Fruit fly (Drosophila melanogaster) whole organism, embryonic: ENCODE results near the gene CG32075.

Experiments
- Awh ChIP-seq: fragments of 200-800 bp; sonication (Bioruptor generic); IDR thresholded peaks from 2 replicates; pipeline ENCODE4, ENCODE4 v1.3.6; 2022; ENCODE audit warnings: missing biosample characterization, missing genetic modification characterization
- Blimp-1 ChIP-seq: fragments of 200-800 bp; sonication (Bioruptor generic); optimal IDR thresholded peaks from 3 replicates; lab custom pipeline; 2018; ENCODE audit warnings: missing biosample characterization, missing genetic modification characterization, mild to moderate bottlenecking, moderate library complexity, missing genetic modification reagents
- CG10274 ChIP-seq: fragments of 200-800 bp; sonication (Bioruptor generic); optimal IDR thresholded peaks from 3 replicates; lab custom pipeline; 2017; ENCODE audit warnings: missing biosample characterization, mild to moderate bottlenecking, missing genetic modification characterization
- CG10543 ChIP-seq: fragments of 200-800 bp; sonication (Bioruptor generic); optimal IDR thresholded peaks from 3 replicates; lab custom pipeline; 2017; ENCODE audit warnings: missing biosample characterization, mild to moderate bottlenecking, missing genetic modification characterization, moderate library complexity
- CG12071 ChIP-seq: fragments of 200-800 bp; sonication (Bioruptor generic); optimal IDR thresholded peaks from 3 replicates; lab custom pipeline; 2018; ENCODE audit warnings: missing biosample characterization, mild to moderate bottlenecking, missing genetic modification characterization
- CG13894 ChIP-seq: fragments of 200-800 bp; sonication (Bioruptor generic); optimal IDR thresholded peaks from 3 replicates; lab custom pipeline; 2018; ENCODE audit warnings: missing biosample characterization, mild to moderate bottlenecking, missing genetic modification characterization, moderate library complexity
- CG14667 ChIP-seq: fragments of 200-800 bp; sonication (Bioruptor generic); IDR thresholded peaks from 2 replicates; pipeline ENCODE4 v1.3.6; 2022; ENCODE audit warnings: missing biosample characterization, missing genetic modification characterization
- CG15269 ChIP-seq: fragments of 200-800 bp; sonication (Bioruptor generic); optimal IDR thresholded peaks from 2 replicates; lab custom pipeline; 2018; ENCODE audit warnings: missing biosample characterization, mild to moderate bottlenecking, missing genetic modification characterization, moderate library complexity
- CG15514 ChIP-seq: fragments of 200-800 bp; sonication (Bioruptor generic); optimal IDR thresholded peaks from 3 replicates; lab custom pipeline; 2017; ENCODE audit warnings: missing biosample characterization, missing genetic modification characterization, mild to moderate bottlenecking, moderate library complexity, missing genetic modification reagents
- CG1603 ChIP-seq: fragments of 200-800 bp; sonication (Bioruptor generic); optimal IDR thresholded peaks from 2 replicates; lab custom pipeline; 2019; ENCODE audit warnings: missing biosample characterization, mild to moderate bottlenecking, missing genetic modification characterization, moderate library complexity
- CG17186 ChIP-seq: fragments of 200-800 bp; sonication (Bioruptor generic); optimal IDR thresholded peaks from 3 replicates; lab custom pipeline; 2017; ENCODE audit warnings: missing biosample characterization, missing genetic modification reagents, missing genetic modification characterization
- CG17359 ChIP-seq: fragments of 200-800 bp; sonication (Bioruptor generic); optimal IDR thresholded peaks from 3 replicates; lab custom pipeline; 2018; ENCODE audit warnings: missing biosample characterization, mild to moderate bottlenecking, missing genetic modification characterization, moderate library complexity
- CG18011 ChIP-seq: fragments of 200-800 bp; sonication (Bioruptor generic); optimal IDR thresholded peaks from 2 replicates; lab custom pipeline; 2017; ENCODE audit warnings: missing biosample characterization, missing genetic modification characterization, mild to moderate bottlenecking, moderate library complexity, missing genotype
- CG2120 ChIP-seq: fragments of 200-800 bp; sonication (Bioruptor generic); optimal IDR thresholded peaks from 3 replicates; lab custom pipeline; 2016; ENCODE audit warnings: missing biosample characterization, missing genetic modification characterization
- CG34376 ChIP-seq: fragments of 200-800 bp; sonication (Bioruptor generic); optimal IDR thresholded peaks from 2 replicates; lab custom pipeline; 2018; ENCODE audit warnings: missing biosample characterization, mild to moderate bottlenecking, missing genetic modification characterization
- CG5180 ChIP-seq: fragments of 200-800 bp; sonication (Bioruptor generic); optimal IDR thresholded peaks from 3 replicates; lab custom pipeline; 2017; ENCODE audit warnings: missing biosample characterization, missing genetic modification characterization, mild to moderate bottlenecking, moderate library complexity, missing genetic modification reagents
- CG6175 ChIP-seq: fragments of 200-800 bp; sonication (Bioruptor generic); IDR thresholded peaks from 3 replicates; pipeline ENCODE4 v1.3.6; 2022; ENCODE audit warnings: missing biosample characterization, missing genetic modification characterization
- CG6654 ChIP-seq: fragments of 200-800 bp; sonication (Bioruptor generic); optimal IDR thresholded peaks from 2 replicates; lab custom pipeline; 2017; ENCODE audit warnings: missing biosample characterization, mild to moderate bottlenecking, missing genetic modification characterization
- CG6683 ChIP-seq: fragments of 200-800 bp; sonication (Bioruptor generic); optimal IDR thresholded peaks from 2 replicates; lab custom pipeline; 2017; ENCODE audit warnings: missing biosample characterization, mild to moderate bottlenecking, missing genetic modification characterization, missing genetic modification reagents
- CG6791 ChIP-seq: fragments of 200-800 bp; sonication (Bioruptor generic); IDR thresholded peaks from 3 replicates; pipeline ENCODE4 v1.3.6; 2022; ENCODE audit warnings: missing biosample characterization, missing genetic modification characterization; ENCODE audit not compliant: partially characterized antibody
- CG6854 ChIP-seq: fragments of 200-800 bp; sonication (Bioruptor generic); optimal IDR thresholded peaks from 3 replicates; lab custom pipeline; 2017; ENCODE audit warnings: missing biosample characterization, mild to moderate bottlenecking, missing genetic modification characterization
- CG7786 ChIP-seq: fragments of 200-800 bp; sonication (Bioruptor generic); optimal IDR thresholded peaks from 2 replicates; lab custom pipeline; 2016; ENCODE audit warnings: missing biosample characterization, missing genetic modification characterization
- CG8478 ChIP-seq: fragments of >200 bp; optimal IDR thresholded peaks from 2 replicates; lab custom pipeline; 2018
- Deaf1 ChIP-seq: fragments of 200-800 bp; optimal IDR thresholded peaks from 3 replicates; lab custom pipeline; 2019; ENCODE audit warnings: missing biosample characterization, mild to moderate bottlenecking, missing genetic modification characterization, moderate library complexity
- Elba2 ChIP-seq: fragments of 200-800 bp; sonication (Bioruptor generic); optimal IDR thresholded peaks from 3 replicates; lab custom pipeline; 2016; ENCODE audit warnings: missing biosample characterization, missing genetic modification characterization
- Fer1 ChIP-seq: fragments of 200-800 bp; sonication (Bioruptor generic); optimal IDR thresholded peaks from 2 replicates; lab custom pipeline; 2017; ENCODE audit warnings: missing biosample characterization, mild to moderate bottlenecking, missing genetic modification characterization
- H15 ChIP-seq: fragments of 200-800 bp; sonication (Bioruptor generic); IDR thresholded peaks from 3 replicates; pipeline ENCODE4 v1.3.6; 2022; ENCODE audit warnings: missing biosample characterization, missing genetic modification characterization
- Hey ChIP-seq: fragments of 200-800 bp; sonication (Bioruptor generic); optimal IDR thresholded peaks from 3 replicates; lab custom pipeline; 2018; ENCODE audit warnings: missing biosample characterization, mild to moderate bottlenecking, missing genetic modification characterization
- HmgZ ChIP-seq: fragments of 200-800 bp; sonication (Bioruptor generic); optimal IDR thresholded peaks from 2 replicates; lab custom pipeline; 2018; ENCODE audit warnings: missing biosample characterization, mild to moderate bottlenecking, missing genetic modification characterization
- Jarid2 ChIP-seq: fragments of 200-800 bp; sonication (Bioruptor generic); optimal IDR thresholded peaks from 3 replicates; lab custom pipeline; 2017; ENCODE audit warnings: mild to moderate bottlenecking, missing biosample characterization, missing genetic modification reagents, missing genetic modification characterization
- Mrtf ChIP-seq: fragments of 200-800 bp; sonication (Bioruptor generic); IDR thresholded peaks from 3 replicates; pipeline ENCODE4 v1.3.6; 2022; ENCODE audit warnings: missing biosample characterization, missing genetic modification characterization
- PHDP ChIP-seq: fragments of 200-800 bp; sonication (Bioruptor generic); optimal IDR thresholded peaks from 3 replicates; lab custom pipeline; 2018; ENCODE audit warnings: missing biosample characterization, mild to moderate bottlenecking, missing genetic modification characterization, moderate library complexity
- Rfx ChIP-seq: fragments of 200-800 bp; sonication (Bioruptor generic); IDR thresholded peaks from 2 replicates; pipeline ENCODE4 v1.3.6; 2022; ENCODE audit warnings: missing biosample characterization, missing genetic modification characterization
- Trl ChIP-seq, 3 experiments: fragments of >200 bp in 2 of 3; fragments of 200-800 bp in 1 of 3; sonication (Bioruptor generic) in 1 of 3; optimal IDR thresholded peaks; 2 replicates in 1 of 3; 3 replicates in 2 of 3; lab custom pipeline; 2016 to 2017; ENCODE audit warnings: missing biosample characterization in 1 of 3, missing genetic modification characterization in 1 of 3
- az2 ChIP-seq: fragments of 200-800 bp; sonication (Bioruptor generic); optimal IDR thresholded peaks from 3 replicates; lab custom pipeline; 2016; ENCODE audit warnings: missing biosample characterization, missing genetic modification characterization
- btn ChIP-seq: fragments of 200-800 bp; sonication (Bioruptor generic); optimal IDR thresholded peaks from 2 replicates; lab custom pipeline; 2016; ENCODE audit warnings: missing biosample characterization, missing genetic modification characterization
- cg ChIP-seq: fragments of 200-800 bp; sonication (Bioruptor generic); optimal IDR thresholded peaks from 3 replicates; lab custom pipeline; 2019; ENCODE audit warnings: missing biosample characterization, mild to moderate bottlenecking, missing genetic modification characterization, moderate library complexity
- da ChIP-seq: fragments of 200-800 bp; sonication (Bioruptor generic); optimal IDR thresholded peaks from 2 replicates; lab custom pipeline; 2016; ENCODE audit warnings: missing biosample characterization, missing genetic modification characterization
- dpn ChIP-seq, 2 experiments: fragments of 200-800 bp; sonication (Bioruptor generic); optimal IDR thresholded peaks; 3 replicates each; lab custom pipeline; 2016; ENCODE audit warnings: missing biosample characterization in 2 of 2, missing genetic modification characterization in 2 of 2
- ewg ChIP-seq: fragments of 200-800 bp; sonication (Bioruptor generic); optimal IDR thresholded peaks from 3 replicates; lab custom pipeline; 2017; ENCODE audit warnings: mild to moderate bottlenecking, missing biosample characterization, missing genetic modification reagents, missing genetic modification characterization
- gcm2 ChIP-seq: fragments of 200-800 bp; sonication (Bioruptor generic); optimal IDR thresholded peaks from 2 replicates; lab custom pipeline; 2016; ENCODE audit warnings: missing biosample characterization, missing genetic modification characterization
- gfzf ChIP-seq: fragments of 200-800 bp; sonication (Bioruptor generic); optimal IDR thresholded peaks from 2 replicates; lab custom pipeline; 2016; ENCODE audit warnings: missing biosample characterization, mild to moderate bottlenecking, missing genetic modification characterization, moderate library complexity
- grau ChIP-seq: fragments of 200-800 bp; optimal IDR thresholded peaks from 3 replicates; lab custom pipeline; 2019; ENCODE audit warnings: missing biosample characterization, mild to moderate bottlenecking, missing genetic modification characterization, moderate library complexity
- pum ChIP-seq: fragments of 200-800 bp; sonication (Bioruptor generic); optimal IDR thresholded peaks from 2 replicates; lab custom pipeline; 2016; ENCODE audit warnings: missing biosample characterization, missing genetic modification characterization
- sug ChIP-seq: fragments of 200-800 bp; optimal IDR thresholded peaks from 2 replicates; lab custom pipeline; 2019; ENCODE audit warnings: missing biosample characterization, mild to moderate bottlenecking, missing genetic modification characterization, moderate library complexity
- unpg ChIP-seq: fragments of 200-800 bp; sonication (Bioruptor generic); optimal IDR thresholded peaks from 3 replicates; lab custom pipeline; 2018; ENCODE audit warnings: missing biosample characterization, mild to moderate bottlenecking, missing genetic modification characterization, moderate library complexity
- usp ChIP-seq: fragments of >200 bp; optimal IDR thresholded peaks from 2 replicates; lab custom pipeline; 2017; ENCODE audit warnings: missing biosample characterization, missing genetic modification characterization
- vnd ChIP-seq: fragments of 200-800 bp; sonication (Bioruptor generic); IDR thresholded peaks from 3 replicates; pipeline ENCODE4 v1.3.6; 2022; ENCODE audit warnings: missing biosample characterization, missing genetic modification characterization; ENCODE audit not compliant: partially characterized antibody
- vvl ChIP-seq: fragments of 200-800 bp; sonication (Bioruptor generic); IDR thresholded peaks from 2 replicates; pipeline ENCODE4 v1.3.6; 2022; ENCODE audit warnings: missing biosample characterization, missing genetic modification characterization
- zen2 ChIP-seq: fragments of 200-800 bp; sonication (Bioruptor generic); IDR thresholded peaks from 3 replicates; pipeline ENCODE4 v1.3.6; 2022; ENCODE audit warnings: missing biosample characterization, missing genetic modification characterization; ENCODE audit not compliant: partially characterized antibody

CG32075 gene

dm6 chr3L:11049414-11049813, 15.3 kb downstream of the CG32075 start (continued):
- TF ChIP-seq Deaf1 (no peak), CG5180 (peak; percentile 51), Jarid2 (GFP tag; lab: Kevin White, UChicago) (peak; percentile 21), CG10543 (GFP tag; lab: Kevin White, UChicago) (peak; percentile 78), da (GFP tag; lab: Kevin White, UChicago) (no peak), CG15269 (peak; percentile 28), btn (GFP tag; lab: Kevin White, UChicago) (no peak), CG6654 (GFP tag; lab: Kevin White, UChicago) (no peak), CG1603 (tag; lab: Kevin White, UChicago) (no peak), CG10274 (GFP tag; lab: Kevin White, UChicago) (no peak), CG7786 (no peak), grau (peak; percentile 5), unpg (GFP tag; lab: Kevin White, UChicago) (no peak), usp (no peak), dpn (GFP tag; optimal IDR thresholded peaks at IDR 0.05; lab: Kevin White, UChicago) (peak in 1 of 2 experiments; percentile 16), Fer1 (GFP tag; lab: Kevin White, UChicago) (peak; percentile 86), CG17186 (GFP tag; lab: Kevin White, UChicago) (no peak), vvl (GFP tag; lab: Robert Waterston, UW) (no peak), CG8478 (lab: Kevin White, UChicago) (no peak), vnd (no peak), cg (no peak), ewg (GFP tag; lab: Kevin White, UChicago) (no peak), Mrtf (GFP tag; lab: Robert Waterston, UW) (0 out of 3 replicates have a peak, but pooled peaks have one; percentile 24), HmgZ (tag; lab: Kevin White, UChicago) (peak; percentile 11), az2 (GFP tag; lab: Kevin White, UChicago) (no peak), CG2120 (peak; percentile 11), CG12071 (GFP tag; lab: Kevin White, UChicago) (peak; percentile 81), pum (GFP tag; lab: Kevin White, UChicago) (no peak), gcm2 (GFP tag; lab: Kevin White, UChicago) (no peak), CG14667 (GFP tag; lab: Robert Waterston, UW) (no peak), gfzf (GFP tag; lab: Kevin White, UChicago) (no peak), CG13894 (tag; lab: Kevin White, UChicago) (peak; percentile 54), PHDP (tag; lab: Kevin White, UChicago) (peak; percentile 12), H15 (GFP tag; lab: Robert Waterston, UW) (no peak), CG17359 (tag; lab: Kevin White, UChicago) (peak; percentile 24), zen2 (no peak), CG6683 (GFP tag; lab: Kevin White, UChicago) (peak; percentile 27), Elba2 (GFP tag; lab: Kevin White, UChicago) (no peak), Trl (optimal IDR thresholded peaks at IDR 0.05; lab: Kevin White, UChicago) (no peak), Trl (GFP tag; optimal IDR thresholded peaks at IDR 0.05; lab: Kevin White, UChicago) (no peak), CG18011 (GFP tag; lab: Kevin White, UChicago) (no peak), CG6175 (no peak), sug (tag; lab: Kevin White, UChicago) (peak; percentile 60), Awh (GFP tag; lab: Robert Waterston, UW) (peak; percentile 23; the same call in 1 of the 2 replicates), Rfx (GFP tag; lab: Robert Waterston, UW) (peak; percentile 31; the same call in 1 of the 2 replicates), CG6791 (GFP tag; lab: Robert Waterston, UW) (no peak), CG15514 (GFP tag; lab: Kevin White, UChicago) (peak; percentile 72), Hey (tag; lab: Kevin White, UChicago) (peak; percentile 64), CG34376 (GFP tag; lab: Kevin White, UChicago) (peak; percentile 66), Blimp-1 (GFP tag; lab: Kevin White, UChicago) (no peak), CG6854 (GFP tag; lab: Kevin White, UChicago) (peak; percentile 36)
